Worm (Caenorhabditis elegans): ENCODE measurements around the gene K10G6.5.

DNA sequence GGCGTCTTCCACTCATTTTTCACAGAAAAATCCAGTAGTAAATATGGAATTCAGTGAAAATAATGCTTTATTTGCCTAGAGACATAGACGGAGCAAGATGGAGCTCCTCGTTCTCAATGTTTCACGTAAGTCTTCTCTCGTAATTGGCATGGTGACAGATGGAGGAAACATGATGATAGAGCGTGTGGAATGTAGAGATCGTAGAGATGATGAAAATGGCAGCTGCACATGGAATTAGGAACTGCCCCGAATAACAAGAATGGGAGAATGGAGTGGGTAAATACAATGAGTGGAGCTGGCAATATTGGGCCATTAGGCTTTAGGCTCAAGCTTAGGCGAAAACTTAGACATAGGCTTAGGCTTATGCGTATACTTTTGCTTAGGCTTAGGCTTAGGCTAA lies 12.1 kb upstream of the K10G6.5 start, which contains the start of gene cank-26:
- TF ChIP-seq ama-1 (optimal IDR thresholded peaks at IDR 0.05) (no peak), R02D3.7 (tag; optimal IDR thresholded peaks at IDR 0.05) (no peak), daf-12 (tag; optimal IDR thresholded peaks at IDR 0.05) (no peak), fos-1 (tag; optimal IDR thresholded peaks at IDR 0.05) (no peak), mml-1 (tag; optimal IDR thresholded peaks at IDR 0.05) (no peak), snpc-4 (tag; optimal IDR thresholded peaks at IDR 0.05) (no peak), unc-62 (GFP tag; optimal IDR thresholded peaks at IDR 0.05) (no peak), unc-39 (tag; optimal IDR thresholded peaks at IDR 0.05) (no peak), skn-1 (tag; optimal IDR thresholded peaks at IDR 0.05) (no peak), pha-4 (tag; optimal IDR thresholded peaks at IDR 0.05) (no peak), nhr-77 (tag; optimal IDR thresholded peaks at IDR 0.05) (no peak), mdl-1 (tag; optimal IDR thresholded peaks at IDR 0.05) (no peak)
